Fruit fly (Drosophila melanogaster) whole organism, prepupa: ENCODE results near the gene CG11737.

Experiments
- CG16779 ChIP-seq: fragments of 200-800 bp; sonication (Bioruptor generic); optimal IDR thresholded peaks from 3 replicates; lab custom pipeline; 2017; ENCODE audit warnings: missing biosample characterization, mild to moderate bottlenecking, missing genetic modification characterization
- Eip78C ChIP-seq: fragments of 200-800 bp; sonication (Bioruptor generic); peaks from one replicate; lab custom pipeline; 2016; ENCODE audit warnings: missing biosample characterization, missing genetic modification characterization
- Hr39 ChIP-seq: fragments of 200-800 bp; sonication (Bioruptor generic); optimal IDR thresholded peaks from 2 replicates; lab custom pipeline; 2016; ENCODE audit warnings: missing biosample characterization, missing genetic modification characterization
- cyc ChIP-seq: fragments of 200-800 bp; sonication (Bioruptor generic); optimal IDR thresholded peaks from 3 replicates; lab custom pipeline; 2016; ENCODE audit warnings: missing biosample characterization, missing genetic modification characterization
- eg ChIP-seq: fragments of 200-800 bp; sonication (Bioruptor generic); IDR thresholded peaks from 3 replicates; pipeline ENCODE4 v1.3.6; 2022; ENCODE audit warnings: missing biosample characterization, missing genetic modification characterization

dm6 chr3R:8517752-8518185 lies at the start of gene CG11737:
- no peak for TF ChIP-seq eg (GFP tag; lab: Robert Waterston, UW)
- no peak for TF ChIP-seq CG16779
- no peak for TF ChIP-seq cyc (GFP tag; lab: Kevin White, UChicago)
- peak; percentile 69 for TF ChIP-seq Eip78C (GFP tag; lab: Kevin White, UChicago)
- no peak for TF ChIP-seq Hr39 (GFP tag; lab: Kevin White, UChicago)
